Worm (Caenorhabditis elegans): Measurements from ENCODE around the gene C54H2.4.

The C54H2.4 gene

ce11 chrX:5780672-5781182 lies 10.2 kb upstream of the C54H2.4 start, which contains the start of gene sft-4:
TSS of gene sft-4 (minus strand) at chrX:5780722.
- peak; percentile 22 for TF ChIP-seq jun-1 (tag; optimal IDR thresholded peaks at IDR 0.05)
- TF ChIP-seq hmg-11 (tag; optimal IDR thresholded peaks at IDR 0.05), result peak; percentile 25
- TF ChIP-seq nhr-43 (tag; optimal IDR thresholded peaks at IDR 0.05; ENCODE audit: poor library complexity, severe bottlenecking), result peak; percentile 67
- TF ChIP-seq nfya-1 (tag; optimal IDR thresholded peaks at IDR 0.05; ENCODE audit: insufficient read depth), result peak; percentile 38
- peak; percentile 88 for TF ChIP-seq nhr-23 (tag; optimal IDR thresholded peaks at IDR 0.05)
- no peak for TF ChIP-seq tbx-2 (tag; optimal IDR thresholded peaks at IDR 0.05)
- TF ChIP-seq elt-2 (tag; optimal IDR thresholded peaks at IDR 0.05), result peak; percentile 56
- TF ChIP-seq ceh-28 (tag; optimal IDR thresholded peaks at IDR 0.05), result peak; percentile 53
- TF ChIP-seq lsy-12 (tag; optimal IDR thresholded peaks at IDR 0.05), result no peak
- peak; percentile 65 for TF ChIP-seq nhr-25 (tag; optimal IDR thresholded peaks at IDR 0.05)
- TF ChIP-seq pha-4 (tag; optimal IDR thresholded peaks at IDR 0.05), result peak; percentile 20
- TF ChIP-seq sea-2 (GFP tag; optimal IDR thresholded peaks at IDR 0.05), result no peak

ce11 chrX:5775804-5776252 lies 5.3 kb upstream of the C54H2.4 start:
- TF ChIP-seq ceh-16 (tag; optimal IDR thresholded peaks at IDR 0.05) (peak; percentile 27), nhr-77 (tag; optimal IDR thresholded peaks at IDR 0.05) (no peak), fos-1 (tag; optimal IDR thresholded peaks at IDR 0.05) (no peak), egl-27 (tag; optimal IDR thresholded peaks at IDR 0.05) (no peak), snpc-4 (tag; optimal IDR thresholded peaks at IDR 0.05) (peak; percentile 68), nhr-28 (tag; optimal IDR thresholded peaks at IDR 0.05) (no peak), elt-2 (tag; optimal IDR thresholded peaks at IDR 0.05) (peak; percentile 75), sea-2 (GFP tag; optimal IDR thresholded peaks at IDR 0.05) (no peak), pha-4 (tag; optimal IDR thresholded peaks at IDR 0.05) (peak; percentile 51), nfya-1 (tag; optimal IDR thresholded peaks at IDR 0.05; ENCODE audit: insufficient read depth) (peak; percentile 69), ama-1 (optimal IDR thresholded peaks at IDR 0.05) (no peak), nhr-23 (tag; optimal IDR thresholded peaks at IDR 0.05) (peak; percentile 80), skn-1 (tag; optimal IDR thresholded peaks at IDR 0.05) (no peak), pqm-1 (tag; optimal IDR thresholded peaks at IDR 0.05) (peak; percentile 1), lin-15B (tag; optimal IDR thresholded peaks at IDR 0.05) (peak; percentile 69), lin-39 (tag; optimal IDR thresholded peaks at IDR 0.05) (peak; percentile 72), egl-5 (tag; optimal IDR thresholded peaks at IDR 0.05) (peak; percentile 71), ZK546.5 (tag; optimal IDR thresholded peaks at IDR 0.05) (no peak), tbx-2 (tag; optimal IDR thresholded peaks at IDR 0.05) (peak; percentile 17), fkh-10 (GFP tag; optimal IDR thresholded peaks at IDR 0.05) (peak; percentile 24), ztf-11 (tag; optimal IDR thresholded peaks at IDR 0.05) (no peak), hmg-11 (tag; optimal IDR thresholded peaks at IDR 0.05) (peak; percentile 50), ceh-28 (tag; optimal IDR thresholded peaks at IDR 0.05) (no peak), nhr-25 (tag; optimal IDR thresholded peaks at IDR 0.05) (no peak)

- no peak for TF ChIP-seq lin-39 (tag; optimal IDR thresholded peaks at IDR 0.05)
- TF ChIP-seq ztf-11 (tag; optimal IDR thresholded peaks at IDR 0.05), result no peak
- no peak for TF ChIP-seq lsy-12 (tag; optimal IDR thresholded peaks at IDR 0.05)
- no peak for TF ChIP-seq eor-1 (tag; optimal IDR thresholded peaks at IDR 0.05)
- TF ChIP-seq unc-62 (GFP tag; optimal IDR thresholded peaks at IDR 0.05), result no peak
- no peak for TF ChIP-seq pqm-1 (tag; optimal IDR thresholded peaks at IDR 0.05)
- no peak for TF ChIP-seq mdl-1 (tag; optimal IDR thresholded peaks at IDR 0.05)
- TF ChIP-seq fkh-10 (GFP tag; optimal IDR thresholded peaks at IDR 0.05), result no peak
- TF ChIP-seq ceh-82 (tag; optimal IDR thresholded peaks at IDR 0.05), result no peak
- TF ChIP-seq fos-1 (tag; optimal IDR thresholded peaks at IDR 0.05), result no peak
- TF ChIP-seq nhr-25 (tag; optimal IDR thresholded peaks at IDR 0.05), result no peak
- TF ChIP-seq snpc-4 (tag; optimal IDR thresholded peaks at IDR 0.05), result no peak
- no peak for TF ChIP-seq nhr-76 (tag; optimal IDR thresholded peaks at IDR 0.05)
Measured at ce11 chrX:5773471-5773870, 2.9 kb upstream of the C54H2.4 start, which contains the start of gene sym-3. TSS of gene sym-3 (plus strand) at chrX:5773771.

ce11 chrX:5772538-5773154 lies 2.1 kb upstream of the C54H2.4 start:
- TF ChIP-seq pha-4 (tag; optimal IDR thresholded peaks at IDR 0.05) (peak; percentile 85), nhr-12 (tag; optimal IDR thresholded peaks at IDR 0.05) (no peak), nhr-28 (tag; optimal IDR thresholded peaks at IDR 0.05) (no peak), sea-2 (GFP tag; optimal IDR thresholded peaks at IDR 0.05) (no peak), ZK546.5 (tag; optimal IDR thresholded peaks at IDR 0.05) (no peak)

Data from whole organism, L3 larva.